Fruit fly (Drosophila melanogaster) whole organism, wandering third instar larva: ENCODE results near the gene Ilk.

Experiments used
- HLH106 ChIP-seq: fragments of 200-800 bp; optimal IDR thresholded peaks from 3 replicates; lab custom pipeline; 2019; ENCODE audit warnings: missing biosample characterization, mild to moderate bottlenecking, missing genetic modification characterization, moderate library complexity
- Myc ChIP-seq: fragments of >200 bp; optimal IDR thresholded peaks from 2 replicates; lab custom pipeline; 2017
- br ChIP-seq: fragments of 200-800 bp; sonication (Bioruptor generic); optimal IDR thresholded peaks from 2 replicates; lab custom pipeline; 2016; ENCODE audit warnings: missing biosample characterization, missing genetic modification characterization
- brk ChIP-seq: fragments of 200-800 bp; sonication (Bioruptor generic); optimal IDR thresholded peaks from 2 replicates; lab custom pipeline; 2016; ENCODE audit warnings: missing biosample characterization, mild to moderate bottlenecking, missing genetic modification characterization
- fru ChIP-seq: fragments of 200-800 bp; sonication (Bioruptor generic); optimal IDR thresholded peaks from 3 replicates; lab custom pipeline; 2016; ENCODE audit warnings: missing biosample characterization, mild to moderate bottlenecking, missing genetic modification characterization
- h ChIP-seq: fragments of 200-800 bp; sonication (Bioruptor generic); optimal IDR thresholded peaks from 3 replicates; lab custom pipeline; 2016; ENCODE audit warnings: missing biosample characterization, mild to moderate bottlenecking, missing genetic modification characterization
- usp ChIP-seq: fragments of >200 bp; optimal IDR thresholded peaks from 2 replicates; lab custom pipeline; 2017; ENCODE audit warnings: missing biosample characterization, missing genetic modification characterization

dm6 chr3L:21257731-21258130 is 41.0 kb downstream of the Ilk start, which contains the start of gene CG43218:
- no peak for TF ChIP-seq HLH106 (tag; lab: Kevin White, UChicago)
- TF ChIP-seq brk (GFP tag; lab: Kevin White, UChicago), result no peak
- no peak for TF ChIP-seq br
- TF ChIP-seq h (GFP tag; lab: Kevin White, UChicago), result no peak
- no peak for TF ChIP-seq usp (GFP tag; lab: Kevin White, UChicago)
- no peak for TF ChIP-seq Myc (lab: Kevin White, UChicago)
- TF ChIP-seq fru (GFP tag; lab: Kevin White, UChicago), result no peak
